Worm (Caenorhabditis elegans): Measurements from ENCODE around the gene Y38F1A.7.

Y38F1A.7 gene

DNA sequence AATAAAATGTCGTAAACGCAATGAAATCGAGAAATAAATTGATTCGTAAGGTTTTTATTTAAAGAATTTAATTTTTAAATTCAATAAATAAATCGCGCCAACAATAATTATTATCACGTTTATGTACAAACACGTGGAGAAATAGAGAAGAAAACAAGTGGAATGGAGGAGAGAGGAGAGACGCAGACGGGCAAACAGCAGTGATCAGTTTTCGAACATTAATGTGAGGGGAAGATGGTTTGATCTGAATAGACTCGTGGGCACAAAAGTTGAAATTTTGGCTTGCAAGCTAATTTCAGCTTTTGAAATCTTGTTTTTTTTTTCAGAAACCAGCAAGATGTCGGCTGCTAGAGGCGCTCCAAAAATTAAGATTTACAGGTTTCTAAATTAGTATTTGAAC, 1.4 kb downstream of the Y38F1A.7 start, which contains the start of gene hphd-1:
Gene hphd-1, minus strand, starts transcription at position 323 of the 400 bp plus-strand sequence.
- TF ChIP-seq elt-1 (tag; optimal IDR thresholded peaks at IDR 0.05) (no peak), lsy-12 (tag; optimal IDR thresholded peaks at IDR 0.05) (no peak), fos-1 (tag; optimal IDR thresholded peaks at IDR 0.05) (no peak), nhr-12 (tag; optimal IDR thresholded peaks at IDR 0.05) (no peak), ztf-11 (tag; optimal IDR thresholded peaks at IDR 0.05) (no peak), egl-5 (tag; optimal IDR thresholded peaks at IDR 0.05) (no peak), nhr-67 (tag; optimal IDR thresholded peaks at IDR 0.05) (no peak), pha-4 (tag; optimal IDR thresholded peaks at IDR 0.05) (peak; percentile 93), nhr-76 (tag; optimal IDR thresholded peaks at IDR 0.05) (no peak), pqm-1 (tag; optimal IDR thresholded peaks at IDR 0.05) (peak; percentile 86), hmg-11 (tag; optimal IDR thresholded peaks at IDR 0.05) (no peak), aly-2 (tag; optimal IDR thresholded peaks at IDR 0.05) (no peak), fkh-10 (GFP tag; optimal IDR thresholded peaks at IDR 0.05) (no peak), unc-39 (tag; optimal IDR thresholded peaks at IDR 0.05) (no peak), tbx-2 (tag; optimal IDR thresholded peaks at IDR 0.05) (no peak), skn-1 (tag; optimal IDR thresholded peaks at IDR 0.05) (no peak), ceh-82 (tag; optimal IDR thresholded peaks at IDR 0.05) (no peak), nhr-77 (tag; optimal IDR thresholded peaks at IDR 0.05) (no peak), ceh-28 (tag; optimal IDR thresholded peaks at IDR 0.05) (no peak), nhr-43 (tag; optimal IDR thresholded peaks at IDR 0.05; ENCODE audit: poor library complexity, severe bottlenecking) (peak; percentile 84), lin-39 (tag; optimal IDR thresholded peaks at IDR 0.05) (no peak), eor-1 (tag; optimal IDR thresholded peaks at IDR 0.05) (no peak), nhr-23 (tag; optimal IDR thresholded peaks at IDR 0.05) (peak; percentile 26), elt-3 (tag; optimal IDR thresholded peaks at IDR 0.05) (no peak), elt-2 (tag; optimal IDR thresholded peaks at IDR 0.05) (peak; percentile 63), ztf-4 (tag; optimal IDR thresholded peaks at IDR 0.05) (no peak), nhr-11 (tag; optimal IDR thresholded peaks at IDR 0.05) (no peak), snpc-4 (tag; optimal IDR thresholded peaks at IDR 0.05) (peak; percentile 25), nfya-1 (tag; optimal IDR thresholded peaks at IDR 0.05; ENCODE audit: insufficient read depth) (peak; percentile 41), jun-1 (tag; optimal IDR thresholded peaks at IDR 0.05) (no peak), nhr-28 (tag; optimal IDR thresholded peaks at IDR 0.05) (no peak), lin-15B (tag; optimal IDR thresholded peaks at IDR 0.05) (no peak), fkh-2 (tag; optimal IDR thresholded peaks at IDR 0.05) (no peak), unc-62 (GFP tag; optimal IDR thresholded peaks at IDR 0.05) (no peak), egl-27 (tag; optimal IDR thresholded peaks at IDR 0.05) (no peak), mdl-1 (tag; optimal IDR thresholded peaks at IDR 0.05) (peak; percentile 55)

DNA sequence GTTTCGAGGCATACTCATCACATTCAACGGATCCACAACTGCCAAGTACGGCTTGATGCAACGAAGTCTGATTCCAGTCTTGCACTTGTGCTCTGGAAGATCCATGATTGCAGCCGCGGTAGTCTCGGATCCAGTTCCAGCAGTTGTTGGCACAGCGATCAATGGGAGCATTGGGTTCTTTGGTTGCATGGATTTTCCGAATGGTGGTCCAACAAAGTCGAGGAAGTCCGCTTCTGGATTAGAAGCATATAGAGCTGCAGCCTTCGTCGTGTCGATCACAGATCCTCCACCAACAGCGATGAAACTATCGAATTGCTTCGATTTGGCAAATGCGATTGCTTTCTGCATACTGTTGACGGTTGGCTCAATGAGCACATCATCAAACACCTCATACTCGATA, 2.3 kb downstream of the Y38F1A.7 start:
- TF ChIP-seq mdl-1 (tag; optimal IDR thresholded peaks at IDR 0.05) (no peak), ama-1 (optimal IDR thresholded peaks at IDR 0.05) (peak; percentile 61), ceh-82 (tag; optimal IDR thresholded peaks at IDR 0.05) (no peak), eor-1 (tag; optimal IDR thresholded peaks at IDR 0.05) (no peak), ceh-28 (tag; optimal IDR thresholded peaks at IDR 0.05) (no peak), nhr-12 (tag; optimal IDR thresholded peaks at IDR 0.05) (no peak), ceh-16 (tag; optimal IDR thresholded peaks at IDR 0.05) (no peak), fos-1 (tag; optimal IDR thresholded peaks at IDR 0.05) (no peak)

DNA sequence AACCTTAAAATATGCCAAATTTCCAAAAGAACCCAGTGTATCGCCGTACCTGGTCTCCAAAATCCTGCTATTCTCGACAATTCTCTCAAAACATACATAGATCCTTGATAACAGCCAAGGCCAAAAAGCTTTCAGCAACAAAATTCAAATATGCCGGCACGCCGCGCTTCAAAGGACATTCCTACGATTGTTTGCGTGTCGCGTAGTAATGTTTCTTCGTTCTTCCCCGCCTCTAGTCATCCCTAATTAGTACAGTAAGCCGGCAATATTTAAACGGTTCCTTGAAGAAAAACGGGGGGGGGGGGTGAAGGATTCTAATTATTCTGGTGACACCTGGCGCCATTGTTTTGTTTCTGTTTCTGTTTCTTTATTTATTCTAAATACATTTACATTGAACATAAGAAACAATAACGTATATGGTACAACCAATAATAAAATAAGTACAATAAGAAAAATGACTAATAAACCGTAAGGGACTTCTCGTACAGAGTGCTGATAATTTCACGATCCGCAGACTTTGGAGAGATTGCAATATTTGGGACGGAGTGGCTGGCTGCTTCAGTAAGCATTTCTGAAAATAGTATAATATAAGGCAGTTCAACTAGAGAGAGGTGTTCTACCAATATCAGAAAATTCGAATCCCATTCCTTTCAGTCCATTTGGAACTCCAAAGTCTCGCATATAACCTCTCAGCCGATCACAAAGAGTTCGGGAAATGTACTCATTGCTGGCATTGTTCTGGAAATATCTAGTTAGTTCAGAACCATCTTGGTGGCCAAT, 3.4 kb downstream of the Y38F1A.7 start:
- TF ChIP-seq nhr-43 (tag; optimal IDR thresholded peaks at IDR 0.05; ENCODE audit: poor library complexity, severe bottlenecking) (peak; percentile 39), elt-2 (tag; optimal IDR thresholded peaks at IDR 0.05) (peak; percentile 25), nhr-67 (tag; optimal IDR thresholded peaks at IDR 0.05) (no peak), zag-1 (tag; optimal IDR thresholded peaks at IDR 0.05) (no peak), ama-1 (optimal IDR thresholded peaks at IDR 0.05) (peak; percentile 85)
